Worm (Caenorhabditis elegans): Measurements from ENCODE around the gene lipl-7.

lipl-7 gene

ce11 chrIV:10273781-10274313 lies 32.2 kb upstream of the lipl-7 start, which contains the start of gene Y43C5A.3:
TSS of gene Y43C5A.3 (plus strand) at chrIV:10274036.
- no peak for TF ChIP-seq elt-4 (tag; optimal IDR thresholded peaks at IDR 0.05)
- TF ChIP-seq ttx-3 (tag; optimal IDR thresholded peaks at IDR 0.05), result no peak
- no peak for TF ChIP-seq Y22D7AL.16 (tag; optimal IDR thresholded peaks at IDR 0.05)
- TF ChIP-seq nhr-232 (tag; optimal IDR thresholded peaks at IDR 0.05), result no peak
- no peak for TF ChIP-seq dve-1 (tag; optimal IDR thresholded peaks at IDR 0.05)
- no peak for TF ChIP-seq C08G9.2 (tag; optimal IDR thresholded peaks at IDR 0.05)
- no peak for TF ChIP-seq ceh-2 (tag; optimal IDR thresholded peaks at IDR 0.05)
- no peak for TF ChIP-seq hlh-8 (tag; optimal IDR thresholded peaks at IDR 0.05)
- TF ChIP-seq sox-4 (tag; optimal IDR thresholded peaks at IDR 0.05), result no peak
- no peak for TF ChIP-seq hlh-15 (tag; optimal IDR thresholded peaks at IDR 0.05)
- TF ChIP-seq odd-2 (tag; optimal IDR thresholded peaks at IDR 0.05), result no peak
- TF ChIP-seq tbx-7 (tag; optimal IDR thresholded peaks at IDR 0.05), result no peak
- no peak for TF ChIP-seq npax-4 (tag; optimal IDR thresholded peaks at IDR 0.05)
- TF ChIP-seq pax-1 (tag; optimal IDR thresholded peaks at IDR 0.05), result no peak
- TF ChIP-seq mec-3 (tag; optimal IDR thresholded peaks at IDR 0.05; ENCODE audit: borderline replicate concordance), result no peak
- TF ChIP-seq ceh-22 (tag; optimal IDR thresholded peaks at IDR 0.05), result no peak
- no peak for TF ChIP-seq ceh-14 (tag; optimal IDR thresholded peaks at IDR 0.05)

- no peak for TF ChIP-seq ets-4 (tag; optimal IDR thresholded peaks at IDR 0.05)
- TF ChIP-seq ceh-34 (tag; optimal IDR thresholded peaks at IDR 0.05), result no peak
- TF ChIP-seq pros-1 (tag; optimal IDR thresholded peaks at IDR 0.05), result no peak
- no peak for TF ChIP-seq lim-6 (tag; optimal IDR thresholded peaks at IDR 0.05)
- TF ChIP-seq pha-2 (tag; optimal IDR thresholded peaks at IDR 0.05), result no peak
- no peak for TF ChIP-seq pag-3 (tag; optimal IDR thresholded peaks at IDR 0.05; ENCODE audit: borderline replicate concordance)
- TF ChIP-seq ceh-30 (tag; optimal IDR thresholded peaks at IDR 0.05), result no peak
- TF ChIP-seq unc-3 (GFP tag; conservative IDR thresholded peaks at IDR 0.05), result no peak
- TF ChIP-seq unc-3 (tag; optimal IDR thresholded peaks at IDR 0.05), result no peak
- no peak for TF ChIP-seq C38D4.7 (GFP tag; optimal IDR thresholded peaks at IDR 0.05)
- TF ChIP-seq unc-42 (tag; optimal IDR thresholded peaks at IDR 0.05), result no peak
- TF ChIP-seq unc-55 (GFP tag; optimal IDR thresholded peaks at IDR 0.05), result no peak
- no peak for TF ChIP-seq mec-3 (tag; optimal IDR thresholded peaks at IDR 0.05; ENCODE audit: borderline replicate concordance)
- no peak for TF ChIP-seq madf-2 (tag; optimal IDR thresholded peaks at IDR 0.05)
- no peak for TF ChIP-seq K09A11.1 (tag; optimal IDR thresholded peaks at IDR 0.05; ENCODE audit: insufficient read depth)
- no peak for TF ChIP-seq ahr-1 (tag; optimal IDR thresholded peaks at IDR 0.05)
- TF ChIP-seq che-1 (tag; optimal IDR thresholded peaks at IDR 0.05), result no peak
- no peak for TF ChIP-seq nhr-232 (tag; optimal IDR thresholded peaks at IDR 0.05)
- TF ChIP-seq ceh-9 (tag; optimal IDR thresholded peaks at IDR 0.05), result no peak
- TF ChIP-seq fkh-10 (GFP tag; optimal IDR thresholded peaks at IDR 0.05), result no peak
- TF ChIP-seq K02D7.2 (tag; optimal IDR thresholded peaks at IDR 0.05), result no peak
Measured at ce11 chrIV:10273360-10273759, 31.7 kb upstream of the lipl-7 start.

- TF ChIP-seq pqm-1 (tag; optimal IDR thresholded peaks at IDR 0.05) (no peak), ceh-2 (tag; optimal IDR thresholded peaks at IDR 0.05) (no peak), ceh-30 (tag; optimal IDR thresholded peaks at IDR 0.05) (no peak), ceh-18 (tag; optimal IDR thresholded peaks at IDR 0.05) (no peak), ets-4 (tag; optimal IDR thresholded peaks at IDR 0.05) (no peak), sdc-2 (tag; optimal IDR thresholded peaks at IDR 0.05) (no peak), odd-2 (tag; optimal IDR thresholded peaks at IDR 0.05) (no peak), lim-6 (tag; optimal IDR thresholded peaks at IDR 0.05) (no peak), unc-86 (tag; optimal IDR thresholded peaks at IDR 0.05) (no peak), nfya-1 (tag; optimal IDR thresholded peaks at IDR 0.05) (no peak), pax-1 (tag; optimal IDR thresholded peaks at IDR 0.05) (no peak), npax-4 (tag; optimal IDR thresholded peaks at IDR 0.05) (no peak)
Measured at ce11 chrIV:10269137-10269933, 27.7 kb upstream of the lipl-7 start, which contains the start of the genes nspd-7 and Y43C5A.2. TSS of gene nspd-7 (minus strand) at chrIV:10269187. TSS of gene Y43C5A.2 (plus strand) at chrIV:10269883.
